Fruit fly (Drosophila melanogaster) whole organism, prepupa: Measurements from ENCODE around the gene CG3091.

Experiments
- Blimp-1 ChIP-seq: fragments of 200-800 bp; sonication (Bioruptor generic); optimal IDR thresholded peaks from 3 replicates; lab custom pipeline; 2017; ENCODE audit warnings: missing biosample characterization, missing genetic modification characterization, mild to moderate bottlenecking, moderate library complexity, missing genetic modification reagents
- CG10669 ChIP-seq: fragments of 200-800 bp; sonication (Bioruptor generic); optimal IDR thresholded peaks from 3 replicates; lab custom pipeline; 2018; ENCODE audit warnings: missing biosample characterization, mild to moderate bottlenecking, missing genetic modification characterization, moderate library complexity
- CG11294 ChIP-seq: fragments of 200-800 bp; sonication (Bioruptor generic); IDR thresholded peaks from 2 replicates; pipeline ENCODE4 v1.3.6; 2022; ENCODE audit warnings: missing biosample characterization, missing genetic modification characterization
- CG11762 ChIP-seq: fragments of 200-800 bp; sonication (Bioruptor generic); optimal IDR thresholded peaks from 3 replicates; lab custom pipeline; 2016; ENCODE audit warnings: missing biosample characterization, missing genetic modification characterization; ENCODE audit not compliant: insufficient read depth
- CG11902 ChIP-seq: fragments of 200-800 bp; sonication (Bioruptor generic); optimal IDR thresholded peaks from 3 replicates; lab custom pipeline; 2016; ENCODE audit warnings: missing biosample characterization, missing genetic modification characterization
- CG15336 ChIP-seq: fragments of 200-800 bp; sonication (Bioruptor generic); IDR thresholded peaks from 2 replicates; pipeline ENCODE4 v1.3.6; 2022; ENCODE audit warnings: missing biosample characterization, missing genetic modification characterization
- CG1621 ChIP-seq: fragments of 200-800 bp; sonication (Bioruptor generic); optimal IDR thresholded peaks from 3 replicates; lab custom pipeline; 2018; ENCODE audit warnings: missing biosample characterization, mild to moderate bottlenecking, missing genetic modification characterization
- CG16779 ChIP-seq: fragments of 200-800 bp; sonication (Bioruptor generic); optimal IDR thresholded peaks from 3 replicates; lab custom pipeline; 2017; ENCODE audit warnings: missing biosample characterization, mild to moderate bottlenecking, missing genetic modification characterization
- CG3032 ChIP-seq: fragments of 200-800 bp; optimal IDR thresholded peaks from 2 replicates; lab custom pipeline; 2019; ENCODE audit warnings: missing biosample characterization, mild to moderate bottlenecking, missing genetic modification characterization, moderate library complexity
- CG31627 ChIP-seq: fragments of 200-800 bp; sonication (Bioruptor generic); optimal IDR thresholded peaks from 3 replicates; lab custom pipeline; 2016; ENCODE audit warnings: missing biosample characterization, missing genetic modification characterization
- CG34406 ChIP-seq: fragments of 200-800 bp; sonication (Bioruptor generic); optimal IDR thresholded peaks from 3 replicates; lab custom pipeline; 2016; ENCODE audit warnings: missing biosample characterization, missing genetic modification characterization
- CG3919 ChIP-seq: fragments of 200-800 bp; sonication (Bioruptor generic); optimal IDR thresholded peaks from 3 replicates; lab custom pipeline; 2016; ENCODE audit warnings: missing biosample characterization, missing genetic modification characterization
- CG4318 ChIP-seq: fragments of 200-800 bp; sonication (Bioruptor generic); optimal IDR thresholded peaks from 3 replicates; lab custom pipeline; 2017; ENCODE audit warnings: missing biosample characterization, mild to moderate bottlenecking, missing genetic modification characterization
- CG6163 ChIP-seq: fragments of 200-800 bp; sonication (Bioruptor generic); IDR thresholded peaks from 3 replicates; pipeline ENCODE4 v1.3.6; 2022; ENCODE audit warnings: missing biosample characterization, missing genetic modification characterization
- CG6808 ChIP-seq: fragments of 200-800 bp; sonication (Bioruptor generic); optimal IDR thresholded peaks from 3 replicates; lab custom pipeline; 2017; ENCODE audit warnings: missing biosample characterization, missing genetic modification characterization, mild to moderate bottlenecking, moderate library complexity, missing genetic modification reagents
- CG6854 ChIP-seq: fragments of 200-800 bp; sonication (Bioruptor generic); optimal IDR thresholded peaks from 2 replicates; lab custom pipeline; 2017; ENCODE audit warnings: missing biosample characterization, mild to moderate bottlenecking, missing genetic modification characterization
- CG8119 ChIP-seq: fragments of 200-800 bp; sonication (Bioruptor generic); IDR thresholded peaks from 3 replicates; pipeline ENCODE4 v1.3.6; 2022; ENCODE audit warnings: missing biosample characterization, missing genetic modification characterization
- CG8632 ChIP-seq: fragments of 200-800 bp; sonication (Bioruptor generic); optimal IDR thresholded peaks from 3 replicates; lab custom pipeline; 2016; ENCODE audit warnings: missing biosample characterization, missing genetic modification characterization
- CG9139 ChIP-seq: fragments of 200-800 bp; sonication (Bioruptor generic); optimal IDR thresholded peaks from 3 replicates; lab custom pipeline; 2017; ENCODE audit warnings: missing biosample characterization, mild to moderate bottlenecking, missing genetic modification characterization
- Eip75B ChIP-seq: fragments of 200-800 bp; sonication (Bioruptor generic); optimal IDR thresholded peaks from 3 replicates; lab custom pipeline; 2016; ENCODE audit warnings: missing biosample characterization, missing genetic modification characterization
- Eip78C ChIP-seq: fragments of 200-800 bp; sonication (Bioruptor generic); peaks from one replicate; lab custom pipeline; 2016; ENCODE audit warnings: missing biosample characterization, missing genetic modification characterization
- Eip93F ChIP-seq: fragments of 200-800 bp; sonication (Bioruptor generic); optimal IDR thresholded peaks from 2 replicates; lab custom pipeline; 2016; ENCODE audit warnings: missing biosample characterization, mild to moderate bottlenecking, missing genetic modification characterization
- Ets21C ChIP-seq: fragments of 200-800 bp; sonication (Bioruptor generic); optimal IDR thresholded peaks from 3 replicates; lab custom pipeline; 2016; ENCODE audit warnings: missing biosample characterization, missing genetic modification characterization
- Ets96B ChIP-seq: fragments of 200-800 bp; optimal IDR thresholded peaks from 2 replicates; lab custom pipeline; 2019; ENCODE audit warnings: missing biosample characterization, mild to moderate bottlenecking, missing genetic modification characterization, moderate library complexity
- Gug ChIP-seq: fragments of 200-800 bp; sonication (Bioruptor generic); IDR thresholded peaks from 2 replicates; pipeline ENCODE4 v1.3.6; 2022; ENCODE audit warnings: missing biosample characterization, missing genetic modification characterization
- Hr38 ChIP-seq: sonication (Bioruptor generic); optimal IDR thresholded peaks from 2 replicates; lab custom pipeline; 2016; ENCODE audit warnings: missing biosample characterization, missing genetic modification characterization
- Hr4 ChIP-seq: fragments of 200-800 bp; sonication (Bioruptor generic); optimal IDR thresholded peaks from 3 replicates; lab custom pipeline; 2016; ENCODE audit warnings: missing biosample characterization, missing genetic modification characterization
- Lpt ChIP-seq: fragments of 200-800 bp; sonication (Bioruptor generic); optimal IDR thresholded peaks from 3 replicates; lab custom pipeline; 2016; ENCODE audit warnings: missing biosample characterization, missing genetic modification characterization
- Smox ChIP-seq: fragments of 200-800 bp; sonication (Bioruptor generic); optimal IDR thresholded peaks from 3 replicates; lab custom pipeline; 2016; ENCODE audit warnings: missing biosample characterization, missing genetic modification characterization
- Sox14 ChIP-seq: fragments of 200-800 bp; sonication (Bioruptor generic); optimal IDR thresholded peaks from 3 replicates; lab custom pipeline; 2016; ENCODE audit warnings: missing biosample characterization, missing genetic modification characterization
- Sox15 ChIP-seq: fragments of 200-800 bp; sonication (Bioruptor generic); optimal IDR thresholded peaks from 3 replicates; lab custom pipeline; 2016; ENCODE audit warnings: missing biosample characterization, missing genetic modification characterization
- achi ChIP-seq: fragments of 200-800 bp; sonication (Bioruptor generic); optimal IDR thresholded peaks from 3 replicates; lab custom pipeline; 2016; ENCODE audit warnings: missing biosample characterization, missing genetic modification characterization
- acj6 ChIP-seq: fragments of 200-800 bp; sonication (Bioruptor generic); optimal IDR thresholded peaks from 3 replicates; lab custom pipeline; 2016; ENCODE audit warnings: missing biosample characterization, missing genetic modification characterization
- cyc ChIP-seq: fragments of 200-800 bp; sonication (Bioruptor generic); optimal IDR thresholded peaks from 3 replicates; lab custom pipeline; 2016; ENCODE audit warnings: missing biosample characterization, missing genetic modification characterization
- dsx ChIP-seq: fragments of 200-800 bp; optimal IDR thresholded peaks from 3 replicates; lab custom pipeline; 2019; ENCODE audit warnings: missing biosample characterization, mild to moderate bottlenecking, missing genetic modification characterization, moderate library complexity; ENCODE audit not compliant: poor library complexity, severe bottlenecking
- esn ChIP-seq: fragments of 200-800 bp; sonication (Bioruptor generic); optimal IDR thresholded peaks from 2 replicates; lab custom pipeline; 2016; ENCODE audit warnings: missing biosample characterization, mild to moderate bottlenecking, missing genetic modification characterization, moderate library complexity
- fd59A ChIP-seq: fragments of 200-800 bp; sonication (Bioruptor generic); optimal IDR thresholded peaks from 2 replicates; lab custom pipeline; 2017; ENCODE audit warnings: missing biosample characterization, mild to moderate bottlenecking, missing genetic modification characterization, missing genetic modification reagents
- fd85E ChIP-seq: fragments of 200-800 bp; sonication (Bioruptor generic); optimal IDR thresholded peaks from 3 replicates; lab custom pipeline; 2016; ENCODE audit warnings: missing biosample characterization, missing genetic modification characterization
- fkh ChIP-seq: fragments of 200-800 bp; sonication (Bioruptor generic); optimal IDR thresholded peaks from 3 replicates; lab custom pipeline; 2017; ENCODE audit warnings: missing biosample characterization, mild to moderate bottlenecking, missing genetic modification characterization, moderate library complexity
- lz ChIP-seq: fragments of 200-800 bp; sonication (Bioruptor generic); optimal IDR thresholded peaks from 3 replicates; lab custom pipeline; 2016; ENCODE audit warnings: missing biosample characterization, missing genetic modification characterization
- spab ChIP-seq: fragments of 200-800 bp; sonication (Bioruptor generic); optimal IDR thresholded peaks from 2 replicates; lab custom pipeline; 2017; ENCODE audit warnings: missing biosample characterization, mild to moderate bottlenecking, missing genetic modification characterization, missing genetic modification reagents
- svp ChIP-seq: fragments of 200-800 bp; sonication (Bioruptor generic); peaks from one replicate; lab custom pipeline; 2016; ENCODE audit warnings: missing biosample characterization, missing genetic modification characterization
- topi ChIP-seq: fragments of 200-800 bp; sonication (Bioruptor generic); optimal IDR thresholded peaks from 3 replicates; lab custom pipeline; 2016; ENCODE audit warnings: missing biosample characterization, missing genetic modification characterization
- vri ChIP-seq: fragments of 200-800 bp; sonication (Bioruptor generic); optimal IDR thresholded peaks from 3 replicates; lab custom pipeline; 2016; ENCODE audit warnings: missing biosample characterization, mild to moderate bottlenecking, missing genetic modification characterization

Gene CG3091

dm6 chrX:2274704-2275199, 20.8 kb upstream of the CG3091 start, which contains the start of gene Grp170 (continued):
- TF ChIP-seq Blimp-1 (no peak), CG3032 (tag; lab: Kevin White, UChicago) (no peak), Ets96B (no peak)

dm6 chrX:2270557-2270930, 16.5 kb upstream of the CG3091 start, which contains the start of gene CG2924:
TSS of gene CG2924 (minus strand) at chrX:2270761.
- TF ChIP-seq CG34406 (no peak), CG10669 (GFP tag; lab: Kevin White, UChicago) (no peak), CG3919 (GFP tag; lab: Kevin White, UChicago) (peak; percentile 33), CG6854 (GFP tag; lab: Kevin White, UChicago) (no peak), CG11902 (GFP tag; lab: Kevin White, UChicago) (peak; percentile 12), svp (GFP tag; lab: Kevin White, UChicago) (peak; percentile 50), CG8632 (no peak), topi (GFP tag; lab: Kevin White, UChicago) (peak; percentile 34), Eip93F (no peak), CG31627 (GFP tag; lab: Kevin White, UChicago) (peak; percentile 57), esn (GFP tag; lab: Kevin White, UChicago) (peak; percentile 34), cyc (GFP tag; lab: Kevin White, UChicago) (peak; percentile 56), CG3032 (tag; lab: Kevin White, UChicago) (peak; percentile 11), CG6163 (GFP tag; lab: Robert Waterston, UW) (peak; percentile 21; the same call in 1 of the 3 replicates), Ets96B (no peak), CG11294 (GFP tag; lab: Robert Waterston, UW) (0 out of 2 replicates have a peak, but pooled peaks have one; percentile 15), CG16779 (no peak), vri (no peak), Ets21C (peak; percentile 26), Sox14 (GFP tag; lab: Kevin White, UChicago) (peak; percentile 11), CG1621 (tag; lab: Kevin White, UChicago) (peak; percentile 96), lz (GFP tag; lab: Kevin White, UChicago) (peak; percentile 41), CG15336 (GFP tag; lab: Robert Waterston, UW) (peak; percentile 16; the same call in 1 of the 2 replicates), Eip78C (GFP tag; lab: Kevin White, UChicago) (peak; percentile 68)

DNA sequence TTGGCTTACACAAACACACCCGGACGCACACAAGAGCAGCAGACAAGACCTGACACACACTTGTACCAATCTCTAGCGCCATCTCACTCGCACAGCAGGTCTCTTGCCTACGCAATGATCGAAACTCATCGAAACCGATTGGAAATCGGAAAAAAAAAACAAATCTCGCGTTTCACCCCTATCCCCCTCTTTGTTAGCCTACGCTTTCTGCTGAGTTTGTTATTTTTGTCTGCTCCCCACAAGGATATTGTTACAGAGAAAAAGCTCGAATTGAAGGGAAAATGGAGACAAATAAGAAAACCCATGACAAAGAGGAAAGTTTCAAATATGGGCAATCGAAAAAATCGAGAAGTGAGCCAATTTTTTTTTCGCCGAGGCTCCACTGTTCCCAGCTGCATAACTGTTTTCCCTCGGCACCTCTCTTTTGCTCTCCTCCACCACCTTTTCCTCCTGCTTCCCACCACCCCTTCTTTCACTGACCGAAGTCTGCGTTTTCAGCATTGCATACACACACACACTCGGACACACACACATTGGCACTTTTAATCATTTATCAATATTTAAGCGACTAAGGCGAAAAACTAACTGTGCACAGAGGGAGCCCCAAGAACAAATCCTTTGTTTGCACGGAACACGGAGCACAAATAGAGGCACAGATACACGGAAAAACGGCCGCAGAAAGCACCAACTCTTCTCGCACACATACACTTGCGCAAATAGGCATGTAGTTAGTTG, 16.0 kb upstream of the CG3091 start:
- TF ChIP-seq Gug (GFP tag; lab: Robert Waterston, UW) (peak; percentile 46; the same call in 1 of the 2 replicates), achi (GFP tag; lab: Kevin White, UChicago) (peak; percentile 41), Sox14 (GFP tag; lab: Kevin White, UChicago) (peak; percentile 75), esn (GFP tag; lab: Kevin White, UChicago) (peak; percentile 43), CG8119 (peak; percentile 46; the same call in 1 of the 3 replicates), CG8632 (no peak), vri (peak; percentile 48), CG9139 (GFP tag; lab: Kevin White, UChicago) (no peak), fd59A (GFP tag; lab: Kevin White, UChicago) (peak; percentile 19), fd85E (GFP tag; lab: Kevin White, UChicago) (no peak), acj6 (peak; percentile 55), Sox15 (GFP tag; lab: Kevin White, UChicago) (peak; percentile 52), Eip75B (GFP tag; lab: Kevin White, UChicago) (peak; percentile 27), CG6163 (GFP tag; lab: Robert Waterston, UW) (0 out of 3 replicates have a peak, but pooled peaks have one; percentile 58), CG6808 (peak; percentile 29), dsx (GFP tag; lab: Kevin White, UChicago) (no peak), Smox (GFP tag; lab: Kevin White, UChicago) (peak; percentile 58), CG15336 (GFP tag; lab: Robert Waterston, UW) (peak; percentile 80), CG11762 (no peak), CG4318 (GFP tag; lab: Kevin White, UChicago) (peak; percentile 50), Eip78C (GFP tag; lab: Kevin White, UChicago) (peak; percentile 60), fkh (GFP tag; lab: Kevin White, UChicago) (peak; percentile 67), Lpt (peak; percentile 23), Hr38 (no peak), Blimp-1 (no peak), spab (GFP tag; lab: Kevin White, UChicago) (no peak), Ets96B (no peak), cyc (GFP tag; lab: Kevin White, UChicago) (peak; percentile 60), CG31627 (GFP tag; lab: Kevin White, UChicago) (peak; percentile 54), Hr4 (GFP tag; lab: Kevin White, UChicago) (peak; percentile 59)
